Worm (Caenorhabditis elegans): ENCODE results near the gene octr-1.

- TF ChIP-seq F13H6.1 (tag; optimal IDR thresholded peaks at IDR 0.05) = no peak
- no peak for TF ChIP-seq mdl-1 (tag; optimal IDR thresholded peaks at IDR 0.05)
Measured at ce11 chrX:5621793-5622192, 10.7 kb upstream of the octr-1 start.
